Fruit fly (Drosophila melanogaster): ENCODE data around the gene CG42367.

DNA sequence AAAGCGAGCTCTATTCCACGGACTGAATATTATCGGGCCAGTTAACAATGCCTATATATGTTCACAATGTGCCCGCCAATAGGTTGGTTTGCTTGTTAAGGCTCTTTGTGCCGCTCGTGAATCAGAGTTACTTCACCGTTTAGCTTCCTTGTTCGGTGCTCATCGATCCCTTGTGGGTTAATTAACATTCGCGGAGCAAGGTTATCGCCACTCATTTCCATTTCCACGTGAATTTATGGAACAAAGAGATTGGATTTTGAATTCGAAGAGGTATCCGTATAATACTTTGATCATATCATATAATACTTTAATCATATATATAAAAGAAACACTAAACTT is 18.1 kb downstream of the CG42367 start:
- TF ChIP-seq dsx (GFP tag; optimal IDR thresholded peaks at IDR 0.05; ENCODE audit: poor library complexity, severe bottlenecking) (no peak), Gug (GFP tag; IDR thresholded peaks at IDR 0.05) (no peak), Hr38 (GFP tag; optimal IDR thresholded peaks at IDR 0.05) (no peak), CG11902 (GFP tag; optimal IDR thresholded peaks at IDR 0.05) (no peak)
